Fruit fly (Drosophila melanogaster): ENCODE results near the gene Fer1HCH.

Fer1HCH gene

dm6 chr3R:30343453-30344220 is 44.3 kb downstream of the Fer1HCH start (continued):
- no peak for TF ChIP-seq CG1621 (tag; optimal IDR thresholded peaks at IDR 0.05)
- no peak for TF ChIP-seq dac (GFP tag; optimal IDR thresholded peaks at IDR 0.05)
- peak; percentile 42 for TF ChIP-seq Eip78C (GFP tag)
- no peak for TF ChIP-seq CG6792 (GFP tag; optimal IDR thresholded peaks at IDR 0.05)
- no peak for TF ChIP-seq ss (GFP tag; optimal IDR thresholded peaks at IDR 0.05)
- no peak for TF ChIP-seq topi (GFP tag; optimal IDR thresholded peaks at IDR 0.05)
- TF ChIP-seq fd59A (GFP tag; optimal IDR thresholded peaks at IDR 0.05): no peak
- peak; percentile 69 for TF ChIP-seq eg (GFP tag; IDR thresholded peaks at IDR 0.05)
- no peak for TF ChIP-seq CG3919 (GFP tag; optimal IDR thresholded peaks at IDR 0.05)
- no peak for TF ChIP-seq Ets21C (GFP tag; optimal IDR thresholded peaks at IDR 0.05)
- TF ChIP-seq CG11902 (GFP tag; optimal IDR thresholded peaks at IDR 0.05): no peak
- no peak for TF ChIP-seq CG31627 (GFP tag; optimal IDR thresholded peaks at IDR 0.05)
- peak; percentile 57; the same call in 1 of the 2 replicates for TF ChIP-seq CG11294 (GFP tag; IDR thresholded peaks at IDR 0.05)
- TF ChIP-seq lz (GFP tag; optimal IDR thresholded peaks at IDR 0.05): no peak
- TF ChIP-seq esn (GFP tag; optimal IDR thresholded peaks at IDR 0.05): no peak
- TF ChIP-seq Gug (GFP tag; IDR thresholded peaks at IDR 0.05): no peak
- no peak for TF ChIP-seq Eip93F (GFP tag; optimal IDR thresholded peaks at IDR 0.05)
- TF ChIP-seq Sox15 (GFP tag; optimal IDR thresholded peaks at IDR 0.05): no peak
- no peak for TF ChIP-seq Sox14 (GFP tag; optimal IDR thresholded peaks at IDR 0.05)
- TF ChIP-seq net (GFP tag; optimal IDR thresholded peaks at IDR 0.05): peak; percentile 20
- TF ChIP-seq CG8319 (GFP tag; optimal IDR thresholded peaks at IDR 0.05): no peak
- no peak for TF ChIP-seq CG10631 (GFP tag; optimal IDR thresholded peaks at IDR 0.05)

dm6 chr3R:30343048-30343447 is 44.9 kb downstream of the Fer1HCH start:
- TF ChIP-seq CG32006 (GFP tag; optimal IDR thresholded peaks at IDR 0.05) (peak; percentile 72), CG3919 (GFP tag; optimal IDR thresholded peaks at IDR 0.05) (no peak), Met (GFP tag; optimal IDR thresholded peaks at IDR 0.05) (no peak), fd59A (GFP tag; optimal IDR thresholded peaks at IDR 0.05) (no peak), CG4318 (GFP tag; optimal IDR thresholded peaks at IDR 0.05) (peak; percentile 56), Sox15 (GFP tag; optimal IDR thresholded peaks at IDR 0.05) (no peak), Hr4 (GFP tag; optimal IDR thresholded peaks at IDR 0.05) (peak; percentile 76), CG10669 (GFP tag; optimal IDR thresholded peaks at IDR 0.05) (no peak), CG8319 (GFP tag; optimal IDR thresholded peaks at IDR 0.05) (no peak), achi (GFP tag; optimal IDR thresholded peaks at IDR 0.05) (no peak), fkh (GFP tag; optimal IDR thresholded peaks at IDR 0.05) (no peak), acj6 (GFP tag; optimal IDR thresholded peaks at IDR 0.05) (no peak), Gug (GFP tag; IDR thresholded peaks at IDR 0.05) (0 out of 2 replicates have a peak, but pooled peaks have one; percentile 11), Sox102F (GFP tag; optimal IDR thresholded peaks at IDR 0.05) (no peak), Sox14 (GFP tag; optimal IDR thresholded peaks at IDR 0.05) (no peak), esn (GFP tag; optimal IDR thresholded peaks at IDR 0.05) (no peak), CG34406 (GFP tag; optimal IDR thresholded peaks at IDR 0.05) (no peak), Smox (GFP tag; optimal IDR thresholded peaks at IDR 0.05) (no peak), ss (GFP tag; optimal IDR thresholded peaks at IDR 0.05) (no peak), Eip93F (GFP tag; optimal IDR thresholded peaks at IDR 0.05) (no peak), CG6792 (GFP tag; optimal IDR thresholded peaks at IDR 0.05) (no peak), cyc (GFP tag; optimal IDR thresholded peaks at IDR 0.05) (no peak), CG8119 (GFP tag; IDR thresholded peaks at IDR 0.05) (peak; percentile 82), CG31627 (GFP tag; optimal IDR thresholded peaks at IDR 0.05) (no peak), CG11294 (GFP tag; IDR thresholded peaks at IDR 0.05) (peak; percentile 42; the same call in 1 of the 2 replicates), Ets96B (tag; optimal IDR thresholded peaks at IDR 0.05) (no peak), CG8632 (GFP tag; optimal IDR thresholded peaks at IDR 0.05) (no peak), svp (GFP tag) (no peak), Lpt (GFP tag; optimal IDR thresholded peaks at IDR 0.05) (no peak), Eip75B (GFP tag; optimal IDR thresholded peaks at IDR 0.05) (no peak), spab (GFP tag; optimal IDR thresholded peaks at IDR 0.05) (no peak), CG15336 (GFP tag; IDR thresholded peaks at IDR 0.05) (peak; percentile 88), Blimp-1 (GFP tag; optimal IDR thresholded peaks at IDR 0.05) (no peak), CG16779 (tag; optimal IDR thresholded peaks at IDR 0.05) (no peak), CG6808 (GFP tag; optimal IDR thresholded peaks at IDR 0.05) (no peak), CG11762 (GFP tag; optimal IDR thresholded peaks at IDR 0.05; ENCODE audit: insufficient read depth) (no peak), OdsH (GFP tag; optimal IDR thresholded peaks at IDR 0.05) (peak; percentile 19), vri (GFP tag; optimal IDR thresholded peaks at IDR 0.05) (no peak), CG10631 (GFP tag; optimal IDR thresholded peaks at IDR 0.05) (no peak)

All from whole organism, prepupa.